1 worm cellular context compared by ENCODE assay signal in the genomic region with DNA sequence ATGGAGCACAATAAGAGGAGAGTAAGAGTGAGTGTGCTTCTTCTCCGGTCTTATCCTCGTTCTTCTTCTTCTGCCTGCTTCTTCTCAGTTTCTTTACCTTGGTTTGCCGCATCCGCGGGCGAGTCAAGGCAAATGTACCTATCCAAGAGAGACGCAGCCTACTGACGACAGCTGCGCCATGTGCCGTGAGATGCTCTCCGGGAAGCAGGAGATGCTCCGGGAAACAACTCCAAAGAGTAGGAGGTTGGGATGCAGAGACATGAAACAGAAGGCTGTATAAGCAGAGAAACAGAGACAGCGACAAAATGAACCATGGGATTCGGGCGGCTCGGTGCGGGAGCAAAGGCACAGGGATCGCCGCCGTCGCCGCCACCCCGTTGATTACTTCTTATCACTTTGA.
TF ChIP-seq lines count a peak whose summit lies in the region.

No protein-coding gene starts in this region.

TF ChIP-seq in whole organism, L1 larva, 84 proteins besides CTCF, POLR2A, EP300 and RAD21 (continued from another document):
- peak; percentile 74 for TF ChIP-seq rnt-1 (tag; optimal IDR thresholded peaks at IDR 0.05; lab: Kevin White, UChicago)
- no peak for TF ChIP-seq C16A3.4 (tag; optimal IDR thresholded peaks at IDR 0.05; lab: Kevin White, UChicago)
- TF ChIP-seq lin-15B (tag; optimal IDR thresholded peaks at IDR 0.05; lab: Kevin White, UChicago): no peak
- TF ChIP-seq ceh-8 (GFP tag; optimal IDR thresholded peaks at IDR 0.05; lab: Kevin White, UChicago): no peak
- no peak for TF ChIP-seq aha-1 (tag; optimal IDR thresholded peaks at IDR 0.05; lab: Kevin White, UChicago)
- no peak for TF ChIP-seq fkh-10 (GFP tag; optimal IDR thresholded peaks at IDR 0.05; lab: Kevin White, UChicago)
- TF ChIP-seq mep-1 (tag; optimal IDR thresholded peaks at IDR 0.05; lab: Kevin White, UChicago): no peak
- no peak for TF ChIP-seq vab-15 (tag; optimal IDR thresholded peaks at IDR 0.05; lab: Kevin White, UChicago)
- TF ChIP-seq nhr-11 (tag; optimal IDR thresholded peaks at IDR 0.05; lab: Kevin White, UChicago): no peak
- TF ChIP-seq nhr-47 (tag; optimal IDR thresholded peaks at IDR 0.05; lab: Kevin White, UChicago): peak; percentile 0
- peak; percentile 56 for TF ChIP-seq snu-23 (GFP tag; optimal IDR thresholded peaks at IDR 0.05; lab: Kevin White, UChicago)
- no peak for TF ChIP-seq jun-1 (tag; optimal IDR thresholded peaks at IDR 0.05; lab: Kevin White, UChicago)
- no peak for TF ChIP-seq irx-1 (tag; optimal IDR thresholded peaks at IDR 0.05; lab: Kevin White, UChicago)
- TF ChIP-seq swsn-7 (tag; optimal IDR thresholded peaks at IDR 0.05; lab: Kevin White, UChicago): no peak
